Worm (Caenorhabditis elegans) whole organism, L3 larva: ENCODE data around the gene ZC239.3.

Experiments
- lin-15B ChIP-seq: fragments of 150-350 bp; optimal IDR thresholded peaks from 2 replicates; lab custom pipeline; 2014; ENCODE audit warnings: missing biosample characterization, missing genetic modification characterization
- lin-39 ChIP-seq: fragments of 150-350 bp; optimal IDR thresholded peaks from 2 replicates; lab custom pipeline; 2018; ENCODE audit warnings: missing biosample characterization, missing genetic modification reagents, missing genetic modification characterization
- nhr-28 ChIP-seq: fragments of 150-350 bp; optimal IDR thresholded peaks from 2 replicates; lab custom pipeline; 2014; ENCODE audit warnings: missing biosample characterization, missing genetic modification characterization
- nhr-67 ChIP-seq: fragments of 150-350 bp; optimal IDR thresholded peaks from 2 replicates; lab custom pipeline; 2014; ENCODE audit warnings: missing biosample characterization, missing genetic modification characterization
- skn-1 ChIP-seq: fragments of 150-350 bp; optimal IDR thresholded peaks from 2 replicates; lab custom pipeline; 2014; ENCODE audit warnings: missing biosample characterization, missing genetic modification characterization
- tbx-2 ChIP-seq: sonication (generic microtip); optimal IDR thresholded peaks from 2 replicates; lab custom pipeline; 2016; ENCODE audit warnings: mild to moderate bottlenecking, missing genetic modification characterization, missing compliant biosample characterization
- unc-62 ChIP-seq: fragments of 150-350 bp; sonication (generic microtip); optimal IDR thresholded peaks from 4 replicates; lab custom pipeline; 2014; ENCODE audit warnings: missing biosample characterization, missing genetic modification reagents, missing genetic modification characterization

DNA sequence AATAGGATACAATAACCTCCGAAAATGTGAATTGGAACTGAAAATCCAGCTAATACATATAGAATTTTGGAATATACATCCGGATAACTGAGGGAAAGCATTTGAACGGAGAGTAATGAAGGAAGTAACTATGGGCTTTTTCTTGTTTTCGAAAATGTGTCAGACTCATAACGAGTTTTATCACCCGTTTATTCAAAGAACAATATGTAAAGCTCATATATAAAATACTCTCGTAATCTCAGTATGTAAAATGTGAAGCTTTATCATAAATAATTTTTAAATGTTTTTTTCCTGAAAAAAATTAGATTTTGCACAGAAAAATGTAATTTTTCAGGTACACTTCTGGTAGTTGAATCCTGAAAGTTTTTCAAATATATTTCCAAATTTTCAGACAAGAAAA, 14.6 kb downstream of the ZC239.3 start, which contains the start of gene srh-297:
- TF ChIP-seq tbx-2 = no peak
- TF ChIP-seq lin-15B (tag; lab: Kevin White, UChicago) = no peak
- TF ChIP-seq nhr-28 = no peak
- no peak for TF ChIP-seq nhr-67 (tag; lab: Kevin White, UChicago)
- TF ChIP-seq skn-1 = no peak
- no peak for TF ChIP-seq lin-39 (tag; lab: Kevin White, UChicago)
- no peak for TF ChIP-seq unc-62
